Worm (Caenorhabditis elegans): ENCODE data around the gene F44E5.5.

DNA sequence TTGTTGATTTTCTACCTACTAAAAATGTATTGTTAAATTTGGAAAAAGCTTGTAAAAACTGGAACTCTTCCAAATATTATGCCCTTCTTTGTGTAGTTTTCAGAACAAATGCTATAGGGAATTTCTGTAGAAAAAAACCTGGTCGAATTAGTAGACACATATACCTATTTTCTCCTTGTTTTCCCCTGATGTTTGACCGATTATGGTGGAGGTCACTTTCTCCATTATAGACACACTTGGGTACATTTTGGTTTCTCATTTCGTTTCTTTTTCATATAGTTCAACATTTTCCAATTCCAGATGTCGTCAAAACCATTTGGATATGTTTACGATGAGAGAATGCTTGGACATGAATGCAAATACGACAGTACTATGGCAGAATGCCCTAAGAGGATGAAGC, 39.3 kb downstream of the F44E5.5 start, which contains the start of gene hda-5:
- TF ChIP-seq nhr-237 (tag; optimal IDR thresholded peaks at IDR 0.05) (no peak), ztf-11 (tag; optimal IDR thresholded peaks at IDR 0.05) (no peak), fkh-10 (GFP tag; optimal IDR thresholded peaks at IDR 0.05) (no peak), elt-2 (tag; optimal IDR thresholded peaks at IDR 0.05) (no peak), egl-5 (tag; optimal IDR thresholded peaks at IDR 0.05) (no peak), lin-15B (tag; optimal IDR thresholded peaks at IDR 0.05) (no peak), mml-1 (tag; optimal IDR thresholded peaks at IDR 0.05) (no peak), sea-2 (GFP tag; optimal IDR thresholded peaks at IDR 0.05) (no peak)

Data from whole organism, L3 larva.